Worm (Caenorhabditis elegans) whole organism, L4/young adult: Measurements from ENCODE around the gene B0410.3.

Source experiments
- W03F9.2 ChIP-seq: fragments of 150-350 bp; optimal IDR thresholded peaks from 2 replicates; lab custom pipeline; 2014; ENCODE audit warnings: missing biosample characterization, missing genetic modification characterization
- dao-5 ChIP-seq: sonication (generic microtip); optimal IDR thresholded peaks from 2 replicates; lab custom pipeline; 2016; ENCODE audit warnings: missing genotype, missing genetic modification characterization, moderate library complexity, missing compliant biosample characterization
- him-1 ChIP-seq: sonication (generic microtip); optimal IDR thresholded peaks from 2 replicates; lab custom pipeline; 2016; ENCODE audit warnings: missing genotype, missing genetic modification reagents, missing genetic modification characterization, missing compliant biosample characterization

DNA sequence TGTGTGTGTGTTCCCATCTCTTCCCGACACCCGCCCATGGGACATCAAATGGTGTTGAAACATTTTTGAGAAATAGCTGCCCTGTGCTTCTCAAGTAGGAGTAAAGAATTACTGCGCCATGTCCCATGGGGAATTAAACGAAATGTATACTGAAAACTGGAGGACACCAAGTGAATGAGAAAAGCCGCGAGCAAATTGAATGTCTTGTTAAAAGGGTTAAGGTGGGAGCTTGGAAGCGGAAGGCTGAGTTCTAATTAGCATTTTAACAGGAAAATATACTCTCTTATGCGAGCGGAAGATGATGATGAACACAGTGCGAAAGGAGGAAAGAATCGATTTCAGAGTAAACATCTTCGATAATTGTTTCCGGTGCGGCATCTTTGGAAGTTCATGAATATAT, 33.1 kb upstream of the B0410.3 start:
- TF ChIP-seq him-1 (tag; lab: Kevin White, UChicago), result no peak
- TF ChIP-seq W03F9.2 (tag; lab: Kevin White, UChicago), result no peak
- no peak for TF ChIP-seq dao-5
